Worm (Caenorhabditis elegans) whole organism, young adult: Measurements from ENCODE around the gene gcy-29.

Source experiments
- F37B4.10 ChIP-seq: fragments of 200-800 bp; sonication (Bioruptor generic); IDR thresholded peaks from 2 replicates; pipeline ENCODE4 v1.3.6; 2022; ENCODE audit warnings: missing genetic modification characterization, missing compliant biosample characterization
- ama-1 ChIP-seq, 3 experiments: fragments of 150-350 bp in 1 of 3; sonication (generic microtip) in 2 of 3; optimal IDR thresholded peaks; 2 replicates each; lab custom pipeline; 2014 to 2018; ENCODE audit warnings: missing biosample characterization in 2 of 3, missing genetic modification characterization in 2 of 3, missing genetic modification reagents in 2 of 3
- attf-5 ChIP-seq: fragments of 200-800 bp; sonication (Bioruptor generic); optimal IDR thresholded peaks from 2 replicates; lab custom pipeline; 2018; ENCODE audit warnings: mild to moderate bottlenecking, missing genetic modification characterization, missing compliant biosample characterization
- attf-6 ChIP-seq: fragments of 200-800 bp; sonication (Bioruptor generic); IDR thresholded peaks from 2 replicates; pipeline ENCODE4 v1.3.6; 2022; ENCODE audit warnings: missing genetic modification reagents, missing genetic modification characterization, missing compliant biosample characterization
- efl-1 ChIP-seq: fragments of 150-350 bp; optimal IDR thresholded peaks from 2 replicates; lab custom pipeline; 2014; ENCODE audit warnings: missing biosample characterization, missing genetic modification reagents, missing genetic modification characterization
- him-1 ChIP-seq: sonication (generic microtip); optimal IDR thresholded peaks from 2 replicates; lab custom pipeline; 2016; ENCODE audit warnings: missing genotype, missing genetic modification reagents, missing genetic modification characterization, missing compliant biosample characterization
- mcd-1 ChIP-seq: fragments of 200-800 bp; sonication (Bioruptor generic); IDR thresholded peaks from 2 replicates; pipeline ENCODE4 v1.3.6; 2022; ENCODE audit warnings: missing genetic modification reagents, missing genetic modification characterization, missing compliant biosample characterization
- nhr-80 ChIP-seq: sonication (generic microtip); optimal IDR thresholded peaks from 2 replicates; lab custom pipeline; 2016; ENCODE audit warnings: missing genetic modification characterization, missing compliant biosample characterization
- rec-8 ChIP-seq, 2 experiments: sonication (generic microtip); optimal IDR thresholded peaks; 2 replicates each; lab custom pipeline; 2016; ENCODE audit warnings: mild to moderate bottlenecking in 2 of 2, missing genetic modification characterization in 2 of 2, missing genetic modification reagents in 2 of 2, missing genotype in 2 of 2, missing biosample characterization in 1 of 2, missing compliant biosample characterization in 1 of 2, moderate library complexity in 1 of 2
- snpc-4 ChIP-seq, 5 experiments: fragments of 150-350 bp in 1 of 5; sonication (generic microtip) in 4 of 5; optimal IDR thresholded peaks; 2 replicates each; lab custom pipeline; 2014 to 2018; ENCODE audit warnings: missing genetic modification characterization in 5 of 5, missing biosample characterization in 3 of 5, antibody characterized with exemption in 2 of 5, mild to moderate bottlenecking in 2 of 5, missing compliant biosample characterization in 2 of 5, missing genotype in 2 of 5, moderate library complexity in 2 of 5, missing genetic modification reagents in 1 of 5

DNA sequence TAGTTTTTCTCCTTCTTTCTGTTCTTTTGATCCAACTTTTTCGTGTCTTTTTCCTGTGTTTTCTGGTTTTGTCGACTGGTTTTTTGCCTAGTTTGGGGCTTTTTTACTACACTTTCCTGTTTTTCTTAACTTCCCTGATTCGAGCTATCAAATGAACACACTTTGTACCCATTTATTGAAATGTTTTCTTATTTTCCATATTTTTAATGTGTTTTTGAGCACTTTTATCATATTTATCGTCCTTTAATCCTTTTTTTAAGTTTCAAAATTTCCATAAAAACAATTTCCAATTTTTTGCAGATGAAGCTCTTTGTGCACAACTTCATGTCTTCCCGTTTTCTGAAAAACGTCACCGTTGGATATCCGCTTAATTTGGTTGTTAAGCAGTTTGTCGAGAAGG lies 14.6 kb downstream of the gcy-29 start, which contains the start of gene C04H5.1:
- TF ChIP-seq snpc-4 (GFP tag; optimal IDR thresholded peaks at IDR 0.05; lab: Kevin White, UChicago), result no peak
- TF ChIP-seq snpc-4 (tag; optimal IDR thresholded peaks at IDR 0.05; lab: Kevin White, UChicago), result no peak
- no peak for TF ChIP-seq him-1 (tag; lab: Kevin White, UChicago)
- TF ChIP-seq nhr-80, result no peak
- TF ChIP-seq ama-1 (optimal IDR thresholded peaks at IDR 0.05; lab: Kevin White, UChicago), result no peak
- TF ChIP-seq ama-1 (GFP tag; optimal IDR thresholded peaks at IDR 0.05; lab: Kevin White, UChicago), result no peak
- TF ChIP-seq attf-5 (GFP tag; lab: Kevin White, UChicago), result no peak
- no peak for TF ChIP-seq F37B4.10 (GFP tag; lab: Robert Waterston, UW)
- no peak for TF ChIP-seq mcd-1 (GFP tag; lab: Robert Waterston, UW)
- no peak for TF ChIP-seq attf-6
- TF ChIP-seq efl-1 (GFP tag; lab: Kevin White, UChicago), result no peak
- TF ChIP-seq rec-8 (tag; optimal IDR thresholded peaks at IDR 0.05; lab: Kevin White, UChicago), result no peak
